Fruit fly (Drosophila melanogaster): ENCODE results near the gene Vps45.

Gene Vps45

DNA sequence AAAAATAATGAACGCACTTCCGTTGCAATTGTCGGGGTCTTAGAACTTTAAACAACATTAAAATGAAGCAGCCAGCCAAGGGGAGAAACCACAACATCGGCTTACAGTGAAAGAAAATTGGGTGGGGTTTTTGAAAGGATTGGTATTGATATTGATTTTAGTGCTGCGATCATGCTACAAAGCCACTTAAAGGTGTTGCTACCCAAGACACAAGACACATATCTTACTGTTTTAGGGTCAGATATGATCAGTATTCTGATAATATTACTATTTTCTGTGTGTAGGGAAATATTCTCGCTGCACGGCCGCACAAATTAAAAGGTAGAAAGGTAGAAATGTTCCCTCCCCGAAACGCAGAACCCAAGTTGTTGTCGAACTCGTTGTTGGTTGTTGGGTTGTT, 41.4 kb downstream of the Vps45 start (continued):
- TF ChIP-seq CG8388 (GFP tag; optimal IDR thresholded peaks at IDR 0.05) (peak; percentile 51), nerfin-2 (GFP tag; IDR thresholded peaks at IDR 0.05; ENCODE audit: partially characterized antibody) (no peak), Fer1 (GFP tag; optimal IDR thresholded peaks at IDR 0.05) (no peak), CG34224 (GFP tag; IDR thresholded peaks at IDR 0.05; ENCODE audit: partially characterized antibody) (no peak), croc (GFP tag; conservative IDR thresholded peaks at IDR 0.05) (peak; percentile 48; the same call in 2 of the 3 replicates), crp (GFP tag; optimal IDR thresholded peaks at IDR 0.05) (no peak), Side (GFP tag; optimal IDR thresholded peaks at IDR 0.05) (peak; percentile 54), corto (GFP tag; optimal IDR thresholded peaks at IDR 0.05) (no peak), tio (GFP tag; optimal IDR thresholded peaks at IDR 0.05) (peak; percentile 43), unpg (GFP tag; optimal IDR thresholded peaks at IDR 0.05) (peak; percentile 38), CG1792 (GFP tag; optimal IDR thresholded peaks at IDR 0.05) (no peak), CG10267 (tag; optimal IDR thresholded peaks at IDR 0.05) (peak; percentile 52), CG30020 (tag; optimal IDR thresholded peaks at IDR 0.05) (no peak), CG12391 (tag; optimal IDR thresholded peaks at IDR 0.05) (peak; percentile 38), CG9609 (GFP tag; optimal IDR thresholded peaks at IDR 0.05) (peak; percentile 10), esg (GFP tag; conservative IDR thresholded peaks at IDR 0.05) (no peak), onecut (GFP tag; IDR thresholded peaks at IDR 0.05) (no peak), ATbp (GFP tag; optimal IDR thresholded peaks at IDR 0.05) (no peak), Spps (tag; optimal IDR thresholded peaks at IDR 0.05) (peak; percentile 55), Med (GFP tag) (peak; percentile 75), sc (optimal IDR thresholded peaks at IDR 0.05) (no peak), sc (GFP tag; optimal IDR thresholded peaks at IDR 0.05) (peak; percentile 26), tna (GFP tag; IDR thresholded peaks at IDR 0.05; ENCODE audit: partially characterized antibody) (no peak), CG3407 (GFP tag; optimal IDR thresholded peaks at IDR 0.05) (peak; percentile 24), CoRest (tag; optimal IDR thresholded peaks at IDR 0.05) (peak; percentile 28), al (GFP tag; IDR thresholded peaks at IDR 0.05) (no peak), CG10979 (tag; optimal IDR thresholded peaks at IDR 0.05) (peak; percentile 79), CrebB (tag; optimal IDR thresholded peaks at IDR 0.05) (no peak), CG6689 (GFP tag; IDR thresholded peaks at IDR 0.05) (peak; percentile 55; the same call in 1 of the 2 replicates), CG8944 (GFP tag; optimal IDR thresholded peaks at IDR 0.05) (no peak), nom (GFP tag; optimal IDR thresholded peaks at IDR 0.05) (peak; percentile 37), lola (GFP tag; optimal IDR thresholded peaks at IDR 0.05) (peak in 1 of 3 experiments; percentile 71), CG11723 (GFP tag; optimal IDR thresholded peaks at IDR 0.05) (peak; percentile 1), chinmo (GFP tag; IDR thresholded peaks at IDR 0.05; ENCODE audit: partially characterized antibody) (no peak), CG11504 (tag; optimal IDR thresholded peaks at IDR 0.05) (peak; percentile 29), ase (GFP tag; IDR thresholded peaks at IDR 0.05) (no peak), CG10209 (GFP tag; optimal IDR thresholded peaks at IDR 0.05) (no peak), slbo (GFP tag; IDR thresholded peaks at IDR 0.05) (0 out of 2 replicates have a peak, but pooled peaks have one; percentile 3), Dek (tag; optimal IDR thresholded peaks at IDR 0.05) (no peak), pan (optimal IDR thresholded peaks at IDR 0.05) (no peak), pan (GFP tag; optimal IDR thresholded peaks at IDR 0.05 in 1 of 2, IDR thresholded peaks at IDR 0.05 in 1 of 2) (peak in 1 of 2 experiments; percentile 47), Sry-δ (GFP tag; optimal IDR thresholded peaks at IDR 0.05) (no peak), Xbp1 (GFP tag; optimal IDR thresholded peaks at IDR 0.05) (peak; percentile 9), knrl (GFP tag; IDR thresholded peaks at IDR 0.05; ENCODE audit: partially characterized antibody) (no peak), Chrac-16 (GFP tag; optimal IDR thresholded peaks at IDR 0.05) (peak; percentile 36), CG8089 (GFP tag; optimal IDR thresholded peaks at IDR 0.05) (peak; percentile 14), stc (GFP tag; IDR thresholded peaks at IDR 0.05) (no peak), tin (GFP tag; optimal IDR thresholded peaks at IDR 0.05) (peak; percentile 57), Stat92E (GFP tag; optimal IDR thresholded peaks at IDR 0.05) (peak in 1 of 3 experiments; percentile 30)

Data from whole organism, embryonic.